Worm (Caenorhabditis elegans) whole organism, young adult: Measurements from ENCODE around the gene T10B5.4.
A peak's percentile ranks its signal among the peaks of the same experiment; 100 is the strongest.

ENCODE experiments used
- bed-2 ChIP-seq: fragments of 200-800 bp; sonication (Bioruptor generic); IDR thresholded peaks from 2 replicates; pipeline ENCODE4 v1.3.6; 2022; ENCODE audit warnings: missing genetic modification reagents, missing genetic modification characterization, missing compliant biosample characterization
- efl-1 ChIP-seq: fragments of 150-350 bp; optimal IDR thresholded peaks from 2 replicates; lab custom pipeline; 2014; ENCODE audit warnings: missing biosample characterization, missing genetic modification reagents, missing genetic modification characterization
- him-1 ChIP-seq: sonication (generic microtip); optimal IDR thresholded peaks from 2 replicates; lab custom pipeline; 2016; ENCODE audit warnings: missing genotype, missing genetic modification reagents, missing genetic modification characterization, missing compliant biosample characterization
- lsl-1 ChIP-seq: fragments of 200-800 bp; sonication (Bioruptor generic); optimal IDR thresholded peaks from 2 replicates; lab custom pipeline; 2018; ENCODE audit warnings: mild to moderate bottlenecking, missing genetic modification characterization, moderate library complexity, missing compliant biosample characterization
- mes-4 ChIP-seq: sonication (generic microtip); optimal IDR thresholded peaks from 2 replicates; lab custom pipeline; 2016; ENCODE audit warnings: missing genotype, missing genetic modification characterization, missing compliant biosample characterization
- unc-62 ChIP-seq: fragments of 150-350 bp; optimal IDR thresholded peaks from 2 replicates; lab custom pipeline; 2014; ENCODE audit warnings: missing biosample characterization, missing genetic modification reagents, missing genetic modification characterization

- TF ChIP-seq lsl-1 = peak; percentile 46
- TF ChIP-seq efl-1 = no peak
- TF ChIP-seq him-1 (tag; lab: Kevin White, UChicago) = peak; percentile 60
- TF ChIP-seq mes-4 (tag; lab: Kevin White, UChicago) = no peak
- TF ChIP-seq unc-62 (GFP tag; lab: Kevin White, UChicago) = no peak
- no peak for TF ChIP-seq bed-2
Observed at ce11 chrV:1875497-1875988, 3.9 kb upstream of the T10B5.4 start.
